Fruit fly (Drosophila melanogaster) whole organism, prepupa: ENCODE results near the gene CG46518.
"Not testable (repeated sequence)": the region's sequence is repeated elsewhere in the genome, so short reads cannot be mapped to it uniquely, and the experiment has no call there.

Experiments used
- Blimp-1 ChIP-seq: fragments of 200-800 bp; sonication (Bioruptor generic); optimal IDR thresholded peaks from 3 replicates; lab custom pipeline; 2017; ENCODE audit warnings: missing biosample characterization, missing genetic modification characterization, mild to moderate bottlenecking, moderate library complexity, missing genetic modification reagents
- CG11294 ChIP-seq: fragments of 200-800 bp; sonication (Bioruptor generic); IDR thresholded peaks from 2 replicates; pipeline ENCODE4 v1.3.6; 2022; ENCODE audit warnings: missing biosample characterization, missing genetic modification characterization
- CG16779 ChIP-seq: fragments of 200-800 bp; sonication (Bioruptor generic); optimal IDR thresholded peaks from 3 replicates; lab custom pipeline; 2017; ENCODE audit warnings: missing biosample characterization, mild to moderate bottlenecking, missing genetic modification characterization
- CG6276 ChIP-seq: fragments of 200-800 bp; sonication (Bioruptor generic); optimal IDR thresholded peaks from 2 replicates; lab custom pipeline; 2017; ENCODE audit warnings: missing biosample characterization, mild to moderate bottlenecking, missing genetic modification characterization
- CG6792 ChIP-seq: fragments of 200-800 bp; sonication (Bioruptor generic); optimal IDR thresholded peaks from 3 replicates; lab custom pipeline; 2016; ENCODE audit warnings: missing biosample characterization, missing genetic modification characterization
- CG6808 ChIP-seq: fragments of 200-800 bp; sonication (Bioruptor generic); optimal IDR thresholded peaks from 3 replicates; lab custom pipeline; 2017; ENCODE audit warnings: missing biosample characterization, missing genetic modification characterization, mild to moderate bottlenecking, moderate library complexity, missing genetic modification reagents
- Hr4 ChIP-seq: fragments of 200-800 bp; sonication (Bioruptor generic); optimal IDR thresholded peaks from 3 replicates; lab custom pipeline; 2016; ENCODE audit warnings: missing biosample characterization, missing genetic modification characterization
- Sox14 ChIP-seq: fragments of 200-800 bp; sonication (Bioruptor generic); optimal IDR thresholded peaks from 3 replicates; lab custom pipeline; 2016; ENCODE audit warnings: missing biosample characterization, missing genetic modification characterization
- dsx ChIP-seq: fragments of 200-800 bp; optimal IDR thresholded peaks from 3 replicates; lab custom pipeline; 2019; ENCODE audit warnings: missing biosample characterization, mild to moderate bottlenecking, missing genetic modification characterization, moderate library complexity; ENCODE audit not compliant: poor library complexity, severe bottlenecking
- esn ChIP-seq: fragments of 200-800 bp; sonication (Bioruptor generic); optimal IDR thresholded peaks from 2 replicates; lab custom pipeline; 2016; ENCODE audit warnings: missing biosample characterization, mild to moderate bottlenecking, missing genetic modification characterization, moderate library complexity
- spab ChIP-seq: fragments of 200-800 bp; sonication (Bioruptor generic); optimal IDR thresholded peaks from 2 replicates; lab custom pipeline; 2017; ENCODE audit warnings: missing biosample characterization, mild to moderate bottlenecking, missing genetic modification characterization, missing genetic modification reagents
- svp ChIP-seq: fragments of 200-800 bp; sonication (Bioruptor generic); peaks from one replicate; lab custom pipeline; 2016; ENCODE audit warnings: missing biosample characterization, missing genetic modification characterization

dm6 chrX:22246300-22246699 is 19.9 kb downstream of the CG46518 start, which contains the start of gene CG46522:
- not testable (repeated sequence) for TF ChIP-seq Sox14 (GFP tag; lab: Kevin White, UChicago); Blimp-1 (GFP tag; lab: Kevin White, UChicago); Hr4 (GFP tag; lab: Kevin White, UChicago); spab (GFP tag; lab: Kevin White, UChicago); CG6792 (GFP tag; lab: Kevin White, UChicago); svp; CG16779 (tag; lab: Kevin White, UChicago); CG11294 (GFP tag; lab: Robert Waterston, UW); dsx (GFP tag; lab: Kevin White, UChicago); CG6808 (GFP tag; lab: Kevin White, UChicago); esn (GFP tag; lab: Kevin White, UChicago); CG6276 (GFP tag; lab: Kevin White, UChicago)
